Fruit fly (Drosophila melanogaster) whole organism, adult: ENCODE results near the gene CG4820.

Source experiments
- CG11617 ChIP-seq: fragments of 200-800 bp; sonication (Bioruptor generic); optimal IDR thresholded peaks from 2 replicates; lab custom pipeline; 2017; ENCODE audit warnings: mild to moderate bottlenecking, missing biosample characterization, missing genetic modification reagents, missing genetic modification characterization
- CG12768 ChIP-seq: fragments of 200-800 bp; sonication (Bioruptor generic); optimal IDR thresholded peaks from 2 replicates; lab custom pipeline; 2017; ENCODE audit warnings: missing biosample characterization, missing genetic modification characterization, mild to moderate bottlenecking, moderate library complexity, missing genetic modification reagents
- CG14711 ChIP-seq: fragments of 200-800 bp; sonication (Bioruptor generic); optimal IDR thresholded peaks from 2 replicates; lab custom pipeline; 2018; ENCODE audit warnings: missing biosample characterization, mild to moderate bottlenecking, missing genetic modification characterization, moderate library complexity
- CG1620 ChIP-seq: fragments of 200-800 bp; sonication (Bioruptor generic); optimal IDR thresholded peaks from 2 replicates; lab custom pipeline; 2016; ENCODE audit warnings: missing biosample characterization, missing genetic modification characterization
- CG33017 ChIP-seq: fragments of 200-800 bp; sonication (Bioruptor generic); optimal IDR thresholded peaks from 2 replicates; lab custom pipeline; 2018; ENCODE audit warnings: missing biosample characterization, mild to moderate bottlenecking, missing genetic modification characterization, moderate library complexity
- CG5204 ChIP-seq: fragments of 200-800 bp; sonication (Bioruptor generic); optimal IDR thresholded peaks from 2 replicates; lab custom pipeline; 2016; ENCODE audit warnings: missing biosample characterization, missing genetic modification characterization
- CG7045 ChIP-seq: fragments of 200-800 bp; sonication (Bioruptor generic); optimal IDR thresholded peaks from 2 replicates; lab custom pipeline; 2017; ENCODE audit warnings: missing biosample characterization, mild to moderate bottlenecking, missing genetic modification characterization
- CG7101 ChIP-seq: fragments of 200-800 bp; sonication (Bioruptor generic); optimal IDR thresholded peaks from 2 replicates; lab custom pipeline; 2018; ENCODE audit warnings: missing biosample characterization, mild to moderate bottlenecking, missing genetic modification characterization, moderate library complexity
- Clk ChIP-seq: fragments of 200-800 bp; sonication (Bioruptor generic); optimal IDR thresholded peaks from 2 replicates; lab custom pipeline; 2017; ENCODE audit warnings: missing biosample characterization, missing genetic modification characterization
- Crg-1 ChIP-seq: fragments of 200-800 bp; sonication (Bioruptor generic); optimal IDR thresholded peaks from 2 replicates; lab custom pipeline; 2016; ENCODE audit warnings: missing biosample characterization, missing genetic modification characterization
- Hr96 ChIP-seq: fragments of 200-800 bp; sonication (Bioruptor generic); optimal IDR thresholded peaks from 2 replicates; lab custom pipeline; 2016; ENCODE audit warnings: missing biosample characterization, missing genetic modification characterization
- Mnt ChIP-seq: fragments of 200-800 bp; sonication (Bioruptor generic); optimal IDR thresholded peaks from 2 replicates; lab custom pipeline; 2016; ENCODE audit warnings: missing biosample characterization, mild to moderate bottlenecking, missing genetic modification characterization
- bab1 ChIP-seq: fragments of 200-800 bp; sonication (Bioruptor generic); optimal IDR thresholded peaks from 3 replicates; lab custom pipeline; 2019; ENCODE audit warnings: missing biosample characterization, mild to moderate bottlenecking, missing genetic modification characterization, moderate library complexity
- cic ChIP-seq: fragments of 200-800 bp; sonication (Bioruptor generic); optimal IDR thresholded peaks from 2 replicates; lab custom pipeline; 2017; ENCODE audit warnings: missing biosample characterization, mild to moderate bottlenecking, missing genetic modification characterization, moderate library complexity
- cnc ChIP-seq, 2 experiments: fragments of >200 bp; optimal IDR thresholded peaks; 2 replicates each; lab custom pipeline; 2017
- kay ChIP-seq: fragments of 200-800 bp; sonication (Bioruptor generic); peaks from one replicate; lab custom pipeline; 2016; ENCODE audit warnings: missing biosample characterization, missing genetic modification characterization, borderline replicate concordance
- ovo ChIP-seq: fragments of 200-800 bp; sonication (Bioruptor generic); optimal IDR thresholded peaks from 2 replicates; lab custom pipeline; 2016; ENCODE audit warnings: missing biosample characterization, missing genetic modification characterization
- pad ChIP-seq: fragments of 200-800 bp; sonication (Bioruptor generic); optimal IDR thresholded peaks from 3 replicates; lab custom pipeline; 2017; ENCODE audit warnings: missing biosample characterization, missing genetic modification characterization, mild to moderate bottlenecking, moderate library complexity, missing genetic modification reagents
- tj ChIP-seq: fragments of 200-800 bp; sonication (Bioruptor generic); optimal IDR thresholded peaks from 3 replicates; lab custom pipeline; 2017; ENCODE audit warnings: missing biosample characterization, mild to moderate bottlenecking, missing genetic modification characterization, moderate library complexity
- toe ChIP-seq: fragments of 200-800 bp; sonication (Bioruptor generic); optimal IDR thresholded peaks from 2 replicates; lab custom pipeline; 2016; ENCODE audit warnings: missing biosample characterization, missing genetic modification characterization

The CG4820 gene

dm6 chr3R:11216156-11216630 is at the start of gene CG4820, which contains the start of gene RpS25:
Gene CG4820 (plus strand): TSS chr3R:11216535.
Gene RpS25 (minus strand): TSS chr3R:11216287.
- TF ChIP-seq CG12768 (GFP tag; lab: Kevin White, UChicago) = peak; percentile 93
- TF ChIP-seq CG7101 (tag; lab: Kevin White, UChicago) = peak; percentile 94
- peak; percentile 87 for TF ChIP-seq toe (GFP tag; lab: Kevin White, UChicago)
- TF ChIP-seq cnc (optimal IDR thresholded peaks at IDR 0.05; lab: Kevin White, UChicago) = no peak
- TF ChIP-seq CG14711 (tag; lab: Kevin White, UChicago) = peak; percentile 97
- TF ChIP-seq Mnt = peak; percentile 93
- peak; percentile 88 for TF ChIP-seq CG33017
- peak; percentile 96 for TF ChIP-seq Crg-1
- TF ChIP-seq ovo (GFP tag; lab: Kevin White, UChicago) = peak; percentile 91
- no peak for TF ChIP-seq kay (GFP tag; lab: Kevin White, UChicago)
- TF ChIP-seq cic = peak; percentile 81
- TF ChIP-seq CG11617 (GFP tag; lab: Kevin White, UChicago) = peak; percentile 96
- peak; percentile 88 for TF ChIP-seq Clk
- TF ChIP-seq CG5204 (GFP tag; lab: Kevin White, UChicago) = no peak
- peak; percentile 97 for TF ChIP-seq bab1 (GFP tag; lab: Kevin White, UChicago)
- peak; percentile 94 for TF ChIP-seq Hr96
- TF ChIP-seq tj = peak; percentile 82
- TF ChIP-seq CG7045 = peak; percentile 90
- TF ChIP-seq CG1620 (GFP tag; lab: Kevin White, UChicago) = peak; percentile 96
- TF ChIP-seq pad = peak; percentile 83

- TF ChIP-seq tj (no peak), CG7045 (no peak), Mnt (no peak)
Observed at dm6 chr3R:11167931-11168465, 48.3 kb upstream of the CG4820 start, which contains the start of gene Ugt35E2. Gene Ugt35E2 (minus strand): TSS chr3R:11167981.

dm6 chr3R:11170146-11170545 is 46.2 kb upstream of the CG4820 start, which contains the start of gene Ugt35B1:
Gene Ugt35B1 (minus strand): TSS chr3R:11170246.
- TF ChIP-seq toe (GFP tag; lab: Kevin White, UChicago) (peak; percentile 15), CG33017 (peak; percentile 17), CG12768 (GFP tag; lab: Kevin White, UChicago) (peak; percentile 49), Hr96 (no peak), cic (peak; percentile 44), tj (no peak), kay (GFP tag; lab: Kevin White, UChicago) (peak; percentile 68), CG11617 (GFP tag; lab: Kevin White, UChicago) (peak; percentile 26), CG5204 (GFP tag; lab: Kevin White, UChicago) (peak; percentile 39), CG7101 (tag; lab: Kevin White, UChicago) (peak; percentile 21)

- peak; percentile 92 for TF ChIP-seq kay (GFP tag; lab: Kevin White, UChicago)
- peak; percentile 3 for TF ChIP-seq CG12768 (GFP tag; lab: Kevin White, UChicago)
- no peak for TF ChIP-seq Hr96
Observed at dm6 chr3R:11172460-11173168, 43.7 kb upstream of the CG4820 start, which contains the start of gene Ugt35A1. Gene Ugt35A1 (minus strand): TSS chr3R:11172664.

dm6 chr3R:11173169-11173506 is 43.2 kb upstream of the CG4820 start:
- TF ChIP-seq CG1620 (GFP tag; lab: Kevin White, UChicago) = no peak
- peak; percentile 14 for TF ChIP-seq tj
- peak; percentile 51 for TF ChIP-seq CG11617 (GFP tag; lab: Kevin White, UChicago)
- TF ChIP-seq CG7045 = peak; percentile 59
- no peak for TF ChIP-seq CG5204 (GFP tag; lab: Kevin White, UChicago)
- TF ChIP-seq CG7101 (tag; lab: Kevin White, UChicago) = peak; percentile 32
- no peak for TF ChIP-seq ovo (GFP tag; lab: Kevin White, UChicago)
- TF ChIP-seq cnc (optimal IDR thresholded peaks at IDR 0.05; lab: Kevin White, UChicago) = no peak
- TF ChIP-seq cic = peak; percentile 74
- TF ChIP-seq CG12768 (GFP tag; lab: Kevin White, UChicago) = peak; percentile 42
- TF ChIP-seq CG33017 = peak; percentile 67
- no peak for TF ChIP-seq Hr96
- TF ChIP-seq CG14711 (tag; lab: Kevin White, UChicago) = peak; percentile 45
- TF ChIP-seq toe (GFP tag; lab: Kevin White, UChicago) = no peak
- no peak for TF ChIP-seq Mnt
- no peak for TF ChIP-seq Crg-1
- no peak for TF ChIP-seq Clk
- TF ChIP-seq pad = no peak
- TF ChIP-seq kay (GFP tag; lab: Kevin White, UChicago) = peak; percentile 58
- TF ChIP-seq bab1 (GFP tag; lab: Kevin White, UChicago) = no peak

- TF ChIP-seq CG7045 = no peak
- TF ChIP-seq kay (GFP tag; lab: Kevin White, UChicago) = no peak
- no peak for TF ChIP-seq CG5204 (GFP tag; lab: Kevin White, UChicago)
- TF ChIP-seq cic = peak; percentile 18
Observed at dm6 chr3R:11175308-11175707, 41.0 kb upstream of the CG4820 start, which contains the start of the genes Ugt304A1 and Ugt303A1. Gene Ugt304A1 (minus strand): TSS chr3R:11175408. Gene Ugt303A1 (plus strand): TSS chr3R:11175529.

- no peak for TF ChIP-seq CG12768 (GFP tag; lab: Kevin White, UChicago)
- no peak for TF ChIP-seq CG7101 (tag; lab: Kevin White, UChicago)
- no peak for TF ChIP-seq CG7045
- no peak for TF ChIP-seq CG11617 (GFP tag; lab: Kevin White, UChicago)
- TF ChIP-seq Hr96 = no peak
Observed at dm6 chr3R:11175777-11176176, 40.6 kb upstream of the CG4820 start.
